Fruit fly (Drosophila melanogaster) whole organism, adult: ENCODE data around the gene dsx-c73A.

Experiments used
- CG11617 ChIP-seq: fragments of 200-800 bp; sonication (Bioruptor generic); optimal IDR thresholded peaks from 2 replicates; lab custom pipeline; 2017; ENCODE audit warnings: mild to moderate bottlenecking, missing biosample characterization, missing genetic modification reagents, missing genetic modification characterization
- CG12768 ChIP-seq: fragments of 200-800 bp; sonication (Bioruptor generic); optimal IDR thresholded peaks from 2 replicates; lab custom pipeline; 2017; ENCODE audit warnings: missing biosample characterization, missing genetic modification characterization, mild to moderate bottlenecking, moderate library complexity, missing genetic modification reagents
- CG14711 ChIP-seq: fragments of 200-800 bp; sonication (Bioruptor generic); optimal IDR thresholded peaks from 2 replicates; lab custom pipeline; 2018; ENCODE audit warnings: missing biosample characterization, mild to moderate bottlenecking, missing genetic modification characterization, moderate library complexity
- CG1620 ChIP-seq: fragments of 200-800 bp; sonication (Bioruptor generic); optimal IDR thresholded peaks from 2 replicates; lab custom pipeline; 2016; ENCODE audit warnings: missing biosample characterization, missing genetic modification characterization
- CG33017 ChIP-seq: fragments of 200-800 bp; sonication (Bioruptor generic); optimal IDR thresholded peaks from 2 replicates; lab custom pipeline; 2018; ENCODE audit warnings: missing biosample characterization, mild to moderate bottlenecking, missing genetic modification characterization, moderate library complexity
- CG5204 ChIP-seq: fragments of 200-800 bp; sonication (Bioruptor generic); optimal IDR thresholded peaks from 2 replicates; lab custom pipeline; 2016; ENCODE audit warnings: missing biosample characterization, missing genetic modification characterization
- CG7045 ChIP-seq: fragments of 200-800 bp; sonication (Bioruptor generic); optimal IDR thresholded peaks from 2 replicates; lab custom pipeline; 2017; ENCODE audit warnings: missing biosample characterization, mild to moderate bottlenecking, missing genetic modification characterization
- CG7101 ChIP-seq: fragments of 200-800 bp; sonication (Bioruptor generic); optimal IDR thresholded peaks from 2 replicates; lab custom pipeline; 2018; ENCODE audit warnings: missing biosample characterization, mild to moderate bottlenecking, missing genetic modification characterization, moderate library complexity
- Clk ChIP-seq: fragments of 200-800 bp; sonication (Bioruptor generic); optimal IDR thresholded peaks from 2 replicates; lab custom pipeline; 2017; ENCODE audit warnings: missing biosample characterization, missing genetic modification characterization
- Crg-1 ChIP-seq: fragments of 200-800 bp; sonication (Bioruptor generic); optimal IDR thresholded peaks from 2 replicates; lab custom pipeline; 2016; ENCODE audit warnings: missing biosample characterization, missing genetic modification characterization
- Hr96 ChIP-seq: fragments of 200-800 bp; sonication (Bioruptor generic); optimal IDR thresholded peaks from 2 replicates; lab custom pipeline; 2016; ENCODE audit warnings: missing biosample characterization, missing genetic modification characterization
- Mnt ChIP-seq: fragments of 200-800 bp; sonication (Bioruptor generic); optimal IDR thresholded peaks from 2 replicates; lab custom pipeline; 2016; ENCODE audit warnings: missing biosample characterization, mild to moderate bottlenecking, missing genetic modification characterization
- bab1 ChIP-seq: fragments of 200-800 bp; sonication (Bioruptor generic); optimal IDR thresholded peaks from 3 replicates; lab custom pipeline; 2019; ENCODE audit warnings: missing biosample characterization, mild to moderate bottlenecking, missing genetic modification characterization, moderate library complexity
- cic ChIP-seq: fragments of 200-800 bp; sonication (Bioruptor generic); optimal IDR thresholded peaks from 2 replicates; lab custom pipeline; 2017; ENCODE audit warnings: missing biosample characterization, mild to moderate bottlenecking, missing genetic modification characterization, moderate library complexity
- cnc ChIP-seq, 2 experiments: fragments of >200 bp; optimal IDR thresholded peaks; 2 replicates each; lab custom pipeline; 2017
- kay ChIP-seq: fragments of 200-800 bp; sonication (Bioruptor generic); peaks from one replicate; lab custom pipeline; 2016; ENCODE audit warnings: missing biosample characterization, missing genetic modification characterization, borderline replicate concordance
- ovo ChIP-seq: fragments of 200-800 bp; sonication (Bioruptor generic); optimal IDR thresholded peaks from 2 replicates; lab custom pipeline; 2016; ENCODE audit warnings: missing biosample characterization, missing genetic modification characterization
- pad ChIP-seq: fragments of 200-800 bp; sonication (Bioruptor generic); optimal IDR thresholded peaks from 3 replicates; lab custom pipeline; 2017; ENCODE audit warnings: missing biosample characterization, missing genetic modification characterization, mild to moderate bottlenecking, moderate library complexity, missing genetic modification reagents
- tj ChIP-seq: fragments of 200-800 bp; sonication (Bioruptor generic); optimal IDR thresholded peaks from 3 replicates; lab custom pipeline; 2017; ENCODE audit warnings: missing biosample characterization, mild to moderate bottlenecking, missing genetic modification characterization, moderate library complexity
- toe ChIP-seq: fragments of 200-800 bp; sonication (Bioruptor generic); optimal IDR thresholded peaks from 2 replicates; lab custom pipeline; 2016; ENCODE audit warnings: missing biosample characterization, missing genetic modification characterization

Gene dsx-c73A

DNA sequence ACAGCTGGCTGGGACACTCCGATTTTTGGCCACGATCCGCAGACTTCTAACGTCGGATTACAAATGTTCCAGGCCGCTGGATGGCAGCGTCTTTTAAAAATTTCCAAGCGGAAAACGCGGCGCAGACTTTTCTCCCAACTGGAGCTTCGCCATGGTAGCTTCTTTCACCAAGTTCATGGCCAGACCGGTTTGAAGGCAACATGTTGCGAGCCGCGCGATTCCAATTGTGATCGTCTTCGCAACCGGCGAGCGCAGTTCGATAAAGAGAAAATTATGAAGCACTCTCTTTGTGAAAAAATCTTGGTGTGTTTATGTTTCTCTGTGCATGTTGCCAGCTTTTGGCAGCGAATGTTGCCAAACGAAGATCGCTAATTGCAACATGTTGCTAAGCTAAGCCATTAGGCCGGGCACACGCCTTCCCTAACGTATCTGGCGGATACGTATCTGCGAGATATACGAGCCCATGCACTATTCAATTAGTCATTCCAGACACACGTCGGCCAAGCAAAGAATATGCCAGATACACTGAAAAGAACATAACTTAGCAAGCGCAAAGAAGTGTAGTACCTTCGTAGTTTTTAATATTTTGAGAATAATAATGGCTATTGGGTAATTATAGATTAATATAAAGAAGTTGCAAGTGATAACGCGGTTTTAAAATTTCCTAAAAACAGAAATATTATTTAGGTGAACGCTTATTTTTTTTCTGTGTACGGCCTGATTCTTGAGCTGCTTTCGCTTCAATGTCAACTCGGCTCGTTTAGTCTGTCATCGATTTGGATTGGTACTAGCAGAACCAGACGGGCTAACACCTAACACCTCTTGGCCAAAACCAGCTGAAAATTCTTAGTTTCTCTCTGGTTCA, at the start of gene dsx-c73A:
TSS of gene dsx-c73A (minus strand) at position 72 of the 865 bp plus-strand sequence.
- TF ChIP-seq toe (GFP tag; lab: Kevin White, UChicago): no peak
- no peak for TF ChIP-seq cnc (optimal IDR thresholded peaks at IDR 0.05; lab: Kevin White, UChicago)
- no peak for TF ChIP-seq tj
- TF ChIP-seq CG33017 (tag; lab: Kevin White, UChicago): no peak
- TF ChIP-seq CG5204 (GFP tag; lab: Kevin White, UChicago): no peak
- no peak for TF ChIP-seq CG7045 (GFP tag; lab: Kevin White, UChicago)
- no peak for TF ChIP-seq pad
- no peak for TF ChIP-seq cic
- no peak for TF ChIP-seq ovo (GFP tag; lab: Kevin White, UChicago)
- TF ChIP-seq Hr96 (GFP tag; lab: Kevin White, UChicago): no peak
- TF ChIP-seq CG11617: no peak
- TF ChIP-seq CG7101 (tag; lab: Kevin White, UChicago): no peak
- TF ChIP-seq Crg-1 (GFP tag; lab: Kevin White, UChicago): no peak
- TF ChIP-seq Mnt (GFP tag; lab: Kevin White, UChicago): no peak
- TF ChIP-seq bab1 (GFP tag; lab: Kevin White, UChicago): no peak
- TF ChIP-seq CG1620: no peak

DNA sequence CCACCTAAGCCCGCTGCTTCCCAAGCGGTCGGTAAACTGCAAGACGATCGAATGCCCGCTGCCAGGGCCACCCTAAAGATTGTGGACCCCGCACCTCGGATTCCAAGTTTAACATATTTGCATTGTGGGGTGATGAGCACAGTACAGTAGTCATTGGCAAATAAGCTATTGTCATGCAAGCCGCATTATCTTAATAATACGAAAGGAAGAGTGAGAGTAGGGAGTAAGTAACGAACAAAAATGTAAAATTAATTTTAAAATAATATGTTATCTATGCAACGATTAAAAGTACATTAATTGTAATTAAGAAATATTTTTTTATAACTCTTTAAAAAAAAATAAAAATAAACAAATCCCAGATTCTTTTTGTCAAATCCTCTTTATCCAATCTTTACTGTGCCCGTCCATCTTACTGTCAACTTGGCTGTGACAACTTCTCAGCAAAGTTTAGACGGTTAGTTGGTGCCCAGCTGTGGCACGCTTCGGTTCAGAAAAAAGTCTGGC, 45.5 kb upstream of the dsx-c73A start, which contains the start of gene st:
TSS of gene st (plus strand) at position 454 of the 504 bp plus-strand sequence.
- TF ChIP-seq ovo (GFP tag; lab: Kevin White, UChicago): no peak
- TF ChIP-seq CG11617: no peak
- TF ChIP-seq CG33017 (tag; lab: Kevin White, UChicago): peak; percentile 8
- TF ChIP-seq CG7101 (tag; lab: Kevin White, UChicago): peak; percentile 18
- no peak for TF ChIP-seq CG12768 (GFP tag; lab: Kevin White, UChicago)
- peak; percentile 3 for TF ChIP-seq tj
- no peak for TF ChIP-seq Crg-1 (GFP tag; lab: Kevin White, UChicago)
- no peak for TF ChIP-seq cic

DNA sequence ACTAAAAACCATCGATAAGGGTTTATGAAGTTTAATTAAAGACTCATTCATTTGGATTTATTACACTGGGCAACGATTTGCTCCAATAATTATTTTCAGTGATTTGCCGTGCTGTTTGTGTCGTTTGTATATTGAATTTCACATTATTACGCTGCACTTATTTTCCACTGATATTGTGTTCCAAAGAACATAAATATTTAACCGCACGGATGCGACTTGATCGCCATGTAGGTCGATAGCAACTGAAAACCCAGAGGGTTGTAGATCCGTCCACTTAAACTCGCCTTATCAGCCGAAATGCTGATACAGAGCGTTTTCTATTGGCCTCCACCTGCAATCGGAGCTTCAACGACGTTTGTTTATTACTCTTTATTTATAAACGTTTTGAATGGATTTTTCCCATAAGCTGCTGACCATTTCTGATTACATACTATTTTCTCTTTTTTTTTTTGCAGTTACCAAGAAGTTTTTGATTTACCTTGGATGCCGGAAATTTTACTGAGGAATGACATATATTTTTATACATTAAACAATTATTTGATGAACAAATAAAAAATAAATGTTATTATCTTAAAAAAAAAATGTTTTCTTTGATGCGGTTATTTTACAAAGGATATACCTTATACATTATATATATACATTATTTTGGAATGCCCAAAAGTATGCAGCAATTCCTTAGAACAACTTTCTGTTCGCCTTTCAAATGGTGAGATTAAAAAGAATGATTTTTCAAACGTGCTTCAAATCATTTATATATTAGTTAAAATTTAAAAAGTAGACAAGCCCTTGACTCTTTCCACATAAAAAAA, 44.4 kb upstream of the dsx-c73A start, which contains the start of gene CG42514:
TSS of gene CG42514 (minus strand) at position 248 of the 809 bp plus-strand sequence.
- TF ChIP-seq CG1620 (no peak), cnc (optimal IDR thresholded peaks at IDR 0.05; lab: Kevin White, UChicago) (no peak), tj (peak; percentile 90), kay (GFP tag; lab: Kevin White, UChicago) (peak; percentile 86), Crg-1 (GFP tag; lab: Kevin White, UChicago) (no peak), Mnt (GFP tag; lab: Kevin White, UChicago) (peak; percentile 37), CG11617 (no peak), cic (peak; percentile 82), CG7101 (tag; lab: Kevin White, UChicago) (peak; percentile 31)

DNA sequence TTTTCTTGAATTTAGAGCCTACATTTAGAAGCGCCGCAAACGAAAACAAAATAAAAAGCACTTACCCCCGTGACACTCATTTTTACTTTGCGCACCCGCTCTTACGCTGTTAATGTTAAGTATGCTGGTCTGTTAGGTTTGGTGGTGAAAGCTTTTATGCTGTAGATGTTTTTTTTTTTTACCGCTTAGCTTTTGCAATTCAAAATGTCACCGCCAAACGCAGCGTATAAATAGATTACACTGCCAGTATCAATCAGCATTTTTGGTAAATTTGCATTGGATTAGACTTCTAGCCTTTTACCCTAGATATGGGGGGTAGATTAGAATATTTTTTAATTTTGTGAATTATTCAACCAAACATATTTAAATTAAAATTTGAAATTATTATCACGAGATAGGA, 43.5 kb upstream of the dsx-c73A start:
- no peak for TF ChIP-seq CG7101 (tag; lab: Kevin White, UChicago)
- TF ChIP-seq Crg-1 (GFP tag; lab: Kevin White, UChicago): no peak
- TF ChIP-seq CG14711: no peak
- TF ChIP-seq cnc (optimal IDR thresholded peaks at IDR 0.05; lab: Kevin White, UChicago): no peak
- TF ChIP-seq Mnt (GFP tag; lab: Kevin White, UChicago): no peak
- no peak for TF ChIP-seq CG1620
- TF ChIP-seq toe (GFP tag; lab: Kevin White, UChicago): no peak
- no peak for TF ChIP-seq tj
- TF ChIP-seq CG5204 (GFP tag; lab: Kevin White, UChicago): no peak
- TF ChIP-seq bab1 (GFP tag; lab: Kevin White, UChicago): no peak
- no peak for TF ChIP-seq CG7045 (GFP tag; lab: Kevin White, UChicago)
- no peak for TF ChIP-seq cic

DNA sequence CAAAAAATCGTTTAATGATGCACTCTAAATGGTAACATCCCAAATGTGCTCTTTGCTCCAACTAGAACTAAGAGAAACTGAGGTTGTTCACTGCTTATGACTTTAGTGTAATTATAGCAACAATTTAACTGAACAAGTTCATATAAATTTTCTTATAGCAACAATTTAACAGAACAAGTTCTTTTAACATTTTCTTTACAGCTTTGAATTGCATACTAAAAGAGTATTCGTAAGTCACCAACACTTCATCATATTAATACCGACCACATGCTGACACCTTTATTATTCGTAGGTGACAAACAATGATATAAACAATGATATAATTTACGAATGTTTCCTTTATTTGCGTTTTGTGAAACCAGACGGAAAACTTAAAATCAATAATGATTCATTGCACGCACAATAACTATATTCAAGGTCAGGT, 42.9 kb upstream of the dsx-c73A start:
- TF ChIP-seq Hr96 (GFP tag; lab: Kevin White, UChicago) (no peak), CG1620 (no peak), CG5204 (GFP tag; lab: Kevin White, UChicago) (no peak), ovo (GFP tag; lab: Kevin White, UChicago) (no peak), bab1 (GFP tag; lab: Kevin White, UChicago) (no peak), CG7045 (GFP tag; lab: Kevin White, UChicago) (no peak)

DNA sequence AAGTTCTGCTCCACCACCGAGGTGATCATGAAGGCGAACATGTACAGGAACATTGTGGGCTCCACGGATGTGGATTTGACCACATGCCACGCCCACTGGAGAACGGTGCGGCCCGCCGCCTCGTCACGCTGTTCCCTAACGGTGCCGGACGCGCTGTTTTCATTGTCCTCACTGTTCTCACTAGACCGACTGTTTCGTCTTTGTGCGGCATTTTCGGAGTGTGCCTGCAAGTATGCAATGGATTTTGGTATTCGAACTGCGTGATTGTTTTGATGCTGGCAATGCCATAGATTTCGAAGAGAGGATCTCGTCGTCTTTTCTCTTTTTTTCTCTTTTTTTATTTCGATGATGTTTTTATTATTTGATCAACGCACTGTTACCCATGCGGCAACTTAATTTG, 42.0 kb upstream of the dsx-c73A start:
- TF ChIP-seq Mnt (GFP tag; lab: Kevin White, UChicago): no peak
- TF ChIP-seq Clk (GFP tag; lab: Kevin White, UChicago): no peak
- no peak for TF ChIP-seq CG1620
- TF ChIP-seq CG12768 (GFP tag; lab: Kevin White, UChicago): no peak
- no peak for TF ChIP-seq cnc (optimal IDR thresholded peaks at IDR 0.05; lab: Kevin White, UChicago)
- no peak for TF ChIP-seq CG7101 (tag; lab: Kevin White, UChicago)
- TF ChIP-seq toe (GFP tag; lab: Kevin White, UChicago): no peak
- TF ChIP-seq CG5204 (GFP tag; lab: Kevin White, UChicago): no peak
- no peak for TF ChIP-seq bab1 (GFP tag; lab: Kevin White, UChicago)
- no peak for TF ChIP-seq CG7045 (GFP tag; lab: Kevin White, UChicago)
- no peak for TF ChIP-seq ovo (GFP tag; lab: Kevin White, UChicago)
- no peak for TF ChIP-seq Crg-1 (GFP tag; lab: Kevin White, UChicago)
- TF ChIP-seq kay (GFP tag; lab: Kevin White, UChicago): no peak
